Worm (Caenorhabditis elegans): ENCODE results near the gene mdt-6.

DNA sequence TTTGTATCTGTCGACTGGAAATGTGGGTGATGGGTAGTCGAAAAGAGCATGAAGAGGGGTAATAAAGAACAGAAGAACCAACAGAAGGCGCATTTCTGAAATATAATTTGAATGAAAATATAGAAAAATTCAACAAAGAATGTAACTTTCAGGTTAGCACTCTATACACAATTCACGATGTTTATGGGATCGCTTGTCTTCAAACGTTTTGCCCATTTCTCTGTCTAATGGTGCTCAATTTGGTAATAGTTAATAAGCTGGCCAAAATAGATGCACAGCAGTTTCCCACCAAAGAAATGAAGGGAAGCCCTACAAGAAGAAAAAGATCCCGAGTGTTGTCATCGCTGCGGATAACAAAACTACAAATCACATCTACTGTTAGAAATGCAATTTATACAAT lies 11.9 kb downstream of the mdt-6 start, which contains the start of gene F20A1.8:
- TF ChIP-seq dao-5 (tag; optimal IDR thresholded peaks at IDR 0.05) (no peak), W03F9.2 (tag; optimal IDR thresholded peaks at IDR 0.05) (no peak)
